Fruit fly (Drosophila melanogaster) S2 (cell line): ENCODE measurements around the gene CG7766.

ENCODE experiments used
- CG8478 ChIP-seq: fragments of >200 bp; optimal IDR thresholded peaks from 2 replicates; lab custom pipeline; 2018
- CTCF ChIP-seq, 2 experiments: fragments of >200 bp; optimal IDR thresholded peaks; 2 replicates each; lab custom pipeline; 2018

- TF ChIP-seq CTCF (optimal IDR thresholded peaks at IDR 0.05; lab: Kevin White, UChicago) (no peak), CG8478 (lab: Kevin White, UChicago) (no peak)
Measured at dm6 chrX:9117831-9118230, 14.3 kb upstream of the CG7766 start.
